Worm (Caenorhabditis elegans) whole organism, late embryonic: ENCODE measurements around the gene T28A8.6.

Source experiments
- C08G9.2 ChIP-seq: sonication (generic microtip); optimal IDR thresholded peaks from 2 replicates; lab custom pipeline; 2016; ENCODE audit warnings: mild to moderate bottlenecking, missing genetic modification characterization, moderate library complexity, missing compliant biosample characterization
- T23F11.4 ChIP-seq: fragments of 200-800 bp; sonication (Bioruptor generic); optimal IDR thresholded peaks from 2 replicates; lab custom pipeline; 2018; ENCODE audit warnings: mild to moderate bottlenecking, missing genetic modification characterization, missing compliant biosample characterization
- Y22D7AL.16 ChIP-seq: sonication (generic microtip); optimal IDR thresholded peaks from 2 replicates; lab custom pipeline; 2016; ENCODE audit warnings: missing genetic modification characterization, missing compliant biosample characterization
- ahr-1 ChIP-seq: sonication (generic microtip); optimal IDR thresholded peaks from 2 replicates; lab custom pipeline; 2016; ENCODE audit warnings: missing genetic modification characterization, missing compliant biosample characterization
- ceh-2 ChIP-seq: sonication (generic microtip); optimal IDR thresholded peaks from 2 replicates; lab custom pipeline; 2016; ENCODE audit warnings: missing genotype, missing genetic modification characterization, missing compliant biosample characterization
- ceh-22 ChIP-seq: sonication (generic microtip); optimal IDR thresholded peaks from 2 replicates; lab custom pipeline; 2017; ENCODE audit warnings: missing biosample characterization, missing genetic modification characterization
- ceh-30 ChIP-seq: fragments of 150-350 bp; optimal IDR thresholded peaks from 2 replicates; lab custom pipeline; 2014; ENCODE audit warnings: missing biosample characterization, missing genetic modification characterization
- ceh-31 ChIP-seq: sonication (generic microtip); optimal IDR thresholded peaks from 2 replicates; lab custom pipeline; 2016; ENCODE audit warnings: missing genetic modification characterization, missing compliant biosample characterization
- ceh-48 ChIP-seq: sonication (generic microtip); optimal IDR thresholded peaks from 2 replicates; lab custom pipeline; 2016; ENCODE audit warnings: missing genetic modification characterization, inconsistent platforms, missing compliant biosample characterization
- ceh-6 ChIP-seq: fragments of 200-800 bp; sonication (Bioruptor generic); optimal IDR thresholded peaks from 2 replicates; lab custom pipeline; 2018; ENCODE audit warnings: mild to moderate bottlenecking, missing genetic modification characterization, missing compliant biosample characterization
- ceh-9 ChIP-seq: sonication (generic microtip); optimal IDR thresholded peaks from 2 replicates; lab custom pipeline; 2016; ENCODE audit warnings: mild to moderate bottlenecking, missing genetic modification characterization, inconsistent platforms, missing compliant biosample characterization
- che-1 ChIP-seq: sonication (generic microtip); optimal IDR thresholded peaks from 2 replicates; lab custom pipeline; 2016; ENCODE audit warnings: mild to moderate bottlenecking, missing genetic modification characterization, missing compliant biosample characterization
- dmd-4 ChIP-seq: sonication (generic microtip); optimal IDR thresholded peaks from 2 replicates; lab custom pipeline; 2016; ENCODE audit warnings: borderline replicate concordance, missing genetic modification characterization, missing compliant biosample characterization
- elt-2 ChIP-seq: sonication (generic microtip); optimal IDR thresholded peaks from 2 replicates; lab custom pipeline; 2016; ENCODE audit warnings: missing genetic modification reagents, missing genetic modification characterization, missing compliant biosample characterization
- elt-4 ChIP-seq: sonication (generic microtip); optimal IDR thresholded peaks from 2 replicates; lab custom pipeline; 2016; ENCODE audit warnings: missing genetic modification characterization, missing compliant biosample characterization
- fax-1 ChIP-seq: sonication (generic microtip); optimal IDR thresholded peaks from 2 replicates; lab custom pipeline; 2016; ENCODE audit warnings: missing genotype, missing genetic modification characterization, missing compliant biosample characterization
- fkh-10 ChIP-seq: fragments of 150-350 bp; optimal IDR thresholded peaks from 2 replicates; lab custom pipeline; 2014; ENCODE audit warnings: missing biosample characterization, missing genetic modification reagents, missing genetic modification characterization
- hlh-30 ChIP-seq: sonication (generic microtip); optimal IDR thresholded peaks from 2 replicates; lab custom pipeline; 2017; ENCODE audit warnings: antibody characterized with exemption, missing genetic modification characterization, missing compliant biosample characterization; ENCODE audit not compliant: insufficient read depth
- hlh-6 ChIP-seq: sonication (generic microtip); optimal IDR thresholded peaks from 2 replicates; lab custom pipeline; 2016; ENCODE audit warnings: missing genotype, missing genetic modification characterization, missing compliant biosample characterization
- lin-11 ChIP-seq: fragments of 200-800 bp; sonication (Bioruptor generic); optimal IDR thresholded peaks from 2 replicates; lab custom pipeline; 2018; ENCODE audit warnings: mild to moderate bottlenecking, missing genetic modification characterization, missing compliant biosample characterization
- madf-2 ChIP-seq: sonication (generic microtip); optimal IDR thresholded peaks from 2 replicates; lab custom pipeline; 2017; ENCODE audit warnings: missing genetic modification characterization, missing compliant biosample characterization
- nfya-1 ChIP-seq: sonication (generic microtip); optimal IDR thresholded peaks from 2 replicates; lab custom pipeline; 2017; ENCODE audit warnings: missing genetic modification characterization, mild to moderate bottlenecking, missing compliant biosample characterization, antibody characterized with exemption, moderate library complexity
- pat-9 ChIP-seq: fragments of 200-800 bp; sonication (Bioruptor generic); optimal IDR thresholded peaks from 2 replicates; lab custom pipeline; 2018; ENCODE audit warnings: mild to moderate bottlenecking, missing genetic modification characterization, moderate library complexity, missing compliant biosample characterization
- pax-1 ChIP-seq: fragments of 150-350 bp; optimal IDR thresholded peaks from 2 replicates; lab custom pipeline; 2014; ENCODE audit warnings: missing biosample characterization, missing genetic modification characterization
- pha-4 ChIP-seq: fragments of 150-350 bp; optimal IDR thresholded peaks from 2 replicates; lab custom pipeline; 2018; ENCODE audit warnings: missing biosample characterization, missing genetic modification reagents, missing genetic modification characterization
- pqm-1 ChIP-seq: sonication (generic microtip); optimal IDR thresholded peaks from 2 replicates; lab custom pipeline; 2016; ENCODE audit warnings: missing genetic modification characterization, missing compliant biosample characterization
- sdc-2 ChIP-seq: sonication (generic microtip); optimal IDR thresholded peaks from 2 replicates; lab custom pipeline; 2016; ENCODE audit warnings: missing genotype, missing genetic modification characterization, missing compliant biosample characterization
- sox-2 ChIP-seq: fragments of 200-800 bp; sonication (Bioruptor generic); IDR thresholded peaks from 2 replicates; pipeline ENCODE4 v1.3.6; 2022; ENCODE audit warnings: missing genetic modification reagents, missing genetic modification characterization, missing compliant biosample characterization
- tbx-2 ChIP-seq: sonication (generic microtip); optimal IDR thresholded peaks from 2 replicates; lab custom pipeline; 2016; ENCODE audit warnings: missing genetic modification characterization, missing compliant biosample characterization
- ttx-3 ChIP-seq: sonication (generic microtip); optimal IDR thresholded peaks from 2 replicates; lab custom pipeline; 2016; ENCODE audit warnings: missing genetic modification reagents, missing genetic modification characterization, missing compliant biosample characterization
- unc-3 ChIP-seq, 2 experiments: fragments of 200-800 bp in 1 of 2; sonication (Bioruptor generic) in 1 of 2; sonication (generic microtip) in 1 of 2; conservative IDR thresholded peaks in 1 of 2; optimal IDR thresholded peaks in 1 of 2; 2 replicates each; pipeline versions ENCODE4 v1.3.6 to Lab custom; 2016 to 2022; ENCODE audit warnings: missing compliant biosample characterization in 2 of 2, missing genetic modification characterization in 2 of 2, missing genetic modification reagents in 1 of 2
- unc-42 ChIP-seq: sonication (generic microtip); optimal IDR thresholded peaks from 2 replicates; lab custom pipeline; 2016; ENCODE audit warnings: missing genotype, missing genetic modification characterization, missing compliant biosample characterization
- unc-55 ChIP-seq: sonication (generic microtip); optimal IDR thresholded peaks from 2 replicates; lab custom pipeline; 2017; ENCODE audit warnings: missing biosample characterization, missing genetic modification reagents, missing genetic modification characterization
- unc-86 ChIP-seq: sonication (generic microtip); optimal IDR thresholded peaks from 2 replicates; lab custom pipeline; 2016; ENCODE audit warnings: missing genetic modification characterization, missing compliant biosample characterization

Gene T28A8.6

DNA sequence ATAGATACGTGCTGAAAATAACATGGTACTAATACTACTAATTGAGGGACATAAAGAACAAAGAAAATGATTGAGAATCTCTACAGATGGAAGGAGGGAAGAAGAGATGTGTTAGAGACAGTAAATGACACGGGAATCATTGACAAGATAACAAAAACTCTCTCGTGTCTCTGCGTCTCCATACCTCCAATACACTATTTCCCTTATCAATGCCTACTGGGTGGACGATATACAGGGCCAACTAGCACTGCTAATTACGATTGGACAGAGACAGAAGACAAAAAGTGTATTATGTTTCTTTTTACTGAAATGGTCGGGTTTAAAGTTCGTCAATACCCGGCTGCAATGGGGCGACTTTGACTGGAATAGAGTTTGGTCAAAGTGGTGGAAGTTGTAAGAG is 45.6 kb downstream of the T28A8.6 start:
- no peak for TF ChIP-seq ceh-6 (GFP tag; lab: Kevin White, UChicago)
- peak; percentile 73 for TF ChIP-seq elt-2 (tag; lab: Kevin White, UChicago)

DNA sequence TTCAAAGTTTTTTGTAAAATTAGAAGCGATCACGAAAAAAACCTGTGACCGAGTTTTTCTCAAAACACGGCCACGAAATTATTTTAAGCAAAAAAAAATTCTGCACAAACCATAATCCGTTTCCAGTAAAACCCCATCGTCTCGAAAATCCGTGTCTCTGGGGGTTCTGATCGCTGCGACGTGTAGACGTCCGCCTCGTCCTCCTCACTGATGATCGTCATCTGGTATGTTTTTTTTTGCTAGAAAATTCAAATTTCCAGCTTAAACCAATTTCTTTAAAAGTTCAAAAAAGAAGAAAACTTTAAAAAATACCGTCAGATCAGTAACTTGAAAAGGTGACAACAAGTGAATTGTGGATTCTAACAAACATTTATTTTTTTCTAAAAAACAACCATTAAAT is 47.5 kb downstream of the T28A8.6 start, which contains the start of gene Y76A2B.4:
Gene Y76A2B.4 (minus strand): TSS at position 241 of the 400 bp plus-strand sequence.
- TF ChIP-seq che-1 (tag; lab: Kevin White, UChicago) = no peak
- no peak for TF ChIP-seq T23F11.4 (GFP tag; lab: Kevin White, UChicago)
- TF ChIP-seq dmd-4 (tag; lab: Kevin White, UChicago) = no peak
- TF ChIP-seq sox-2 = no peak
- no peak for TF ChIP-seq ceh-31 (tag; lab: Kevin White, UChicago)
- no peak for TF ChIP-seq hlh-6 (tag; lab: Kevin White, UChicago)

DNA sequence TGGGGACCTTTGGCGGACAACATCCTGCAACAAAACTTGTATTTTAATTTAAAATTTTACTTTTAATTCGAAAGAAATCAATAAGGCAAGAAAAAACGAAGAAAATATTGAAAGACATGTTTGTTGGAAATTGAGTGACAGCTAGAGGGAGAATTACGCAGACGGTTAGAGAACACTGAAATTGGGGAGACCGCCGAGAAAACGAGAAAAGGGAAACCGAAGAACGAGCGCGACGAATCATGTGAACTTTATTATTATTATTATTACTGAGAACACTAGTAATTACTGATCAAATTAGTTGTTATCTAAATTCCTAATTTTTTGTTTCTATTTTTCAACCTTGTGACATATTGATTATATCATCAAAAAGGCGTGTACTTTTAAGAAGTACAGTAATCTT is 50.0 kb downstream of the T28A8.6 start, which contains the start of gene mmad-1:
Gene mmad-1 (minus strand): TSS at position 24 of the 400 bp plus-strand sequence.
- TF ChIP-seq fax-1 (tag; lab: Kevin White, UChicago) (no peak), pax-1 (tag; lab: Kevin White, UChicago) (no peak), ttx-3 (tag; lab: Kevin White, UChicago) (no peak), pat-9 (no peak), unc-55 (GFP tag; lab: Kevin White, UChicago) (peak; percentile 99), elt-4 (tag; lab: Kevin White, UChicago) (no peak), hlh-30 (tag; lab: Kevin White, UChicago) (peak; percentile 42), nfya-1 (tag; lab: Kevin White, UChicago) (peak; percentile 8), tbx-2 (tag; lab: Kevin White, UChicago) (no peak), unc-42 (peak; percentile 18), ceh-48 (tag; lab: Kevin White, UChicago) (no peak)

DNA sequence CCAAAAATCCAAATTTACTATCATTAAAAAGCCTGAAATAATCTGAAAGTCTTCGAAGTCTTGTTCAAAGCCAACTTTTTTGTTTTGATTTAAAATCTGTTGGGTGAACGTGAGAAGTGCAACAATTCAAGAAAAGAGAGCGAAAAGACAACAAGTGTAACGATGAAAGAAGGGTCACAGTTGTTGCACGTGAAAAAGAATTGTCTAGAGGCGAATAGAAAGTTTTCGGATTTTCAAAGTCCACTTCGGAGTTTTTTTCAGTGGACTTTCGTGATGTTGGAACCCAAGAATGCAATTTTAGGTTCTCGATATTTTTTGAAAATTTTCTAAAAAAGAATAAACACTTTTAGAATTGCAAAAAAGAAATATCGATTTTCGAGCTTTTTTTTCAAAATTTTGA is 51.0 kb downstream of the T28A8.6 start:
- TF ChIP-seq unc-3 (GFP tag; conservative IDR thresholded peaks at IDR 0.05; lab: Robert Waterston, UW) (no peak), unc-3 (tag; optimal IDR thresholded peaks at IDR 0.05; lab: Kevin White, UChicago) (no peak), Y22D7AL.16 (no peak), C08G9.2 (tag; lab: Kevin White, UChicago) (no peak), lin-11 (no peak), fkh-10 (GFP tag; lab: Kevin White, UChicago) (no peak), che-1 (tag; lab: Kevin White, UChicago) (no peak), ahr-1 (tag; lab: Kevin White, UChicago) (no peak), ceh-30 (tag; lab: Kevin White, UChicago) (no peak), pqm-1 (tag; lab: Kevin White, UChicago) (no peak), pha-4 (tag; lab: Kevin White, UChicago) (no peak), ceh-22 (no peak), ceh-2 (tag; lab: Kevin White, UChicago) (no peak), unc-86 (tag; lab: Kevin White, UChicago) (no peak), madf-2 (no peak), ceh-9 (tag; lab: Kevin White, UChicago) (no peak), sdc-2 (tag; lab: Kevin White, UChicago) (no peak)
